Worm (Caenorhabditis elegans) whole organism, midembryonic: ENCODE measurements around the gene K11H3.8.

Experiments
- cog-1 ChIP-seq: sonication (generic microtip); optimal IDR thresholded peaks from 2 replicates; lab custom pipeline; 2016; ENCODE audit warnings: missing genetic modification characterization, missing compliant biosample characterization
- flt-1 ChIP-seq: fragments of 200-800 bp; sonication (Bioruptor generic); IDR thresholded peaks from 2 replicates; pipeline ENCODE4 v1.3.6; 2022; ENCODE audit warnings: missing genetic modification characterization, missing compliant biosample characterization

ce11 chrIII:9885609-9886008 lies 50.6 kb downstream of the K11H3.8 start:
- TF ChIP-seq cog-1 (tag; lab: Kevin White, UChicago) (no peak), flt-1 (GFP tag; lab: Robert Waterston, UW) (no peak)
